Worm (Caenorhabditis elegans): ENCODE measurements around the gene dop-6.

dop-6 gene

DNA sequence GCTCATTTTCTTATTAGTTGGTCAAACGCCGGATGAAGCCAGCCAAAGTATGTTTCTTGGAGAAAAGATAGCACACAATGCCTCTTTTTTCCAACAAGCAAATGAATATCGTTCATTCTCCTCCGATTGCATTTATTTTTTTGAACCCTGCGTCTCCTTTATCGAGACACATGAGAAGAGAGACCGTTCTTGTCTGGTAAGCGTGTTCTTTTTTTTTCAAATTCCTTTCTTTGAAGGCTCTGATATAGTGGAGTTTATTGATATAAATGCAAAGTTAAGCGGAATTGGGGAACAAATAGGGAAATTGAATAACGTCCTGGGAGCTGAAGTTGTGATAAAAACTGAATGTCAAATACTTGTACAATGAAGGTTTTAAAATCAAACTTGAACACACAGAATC, 41.9 kb downstream of the dop-6 start, which contains the start of gene F14H12.7:
F14H12.7 (minus strand) TSS at position 101 of the 400 bp plus-strand sequence.
- TF ChIP-seq mml-1 (tag; optimal IDR thresholded peaks at IDR 0.05) (no peak), nhr-25 (tag; optimal IDR thresholded peaks at IDR 0.05) (no peak), elt-1 (tag; optimal IDR thresholded peaks at IDR 0.05) (no peak), daf-12 (tag; optimal IDR thresholded peaks at IDR 0.05) (no peak), zag-1 (tag; optimal IDR thresholded peaks at IDR 0.05) (no peak), ceh-16 (tag; optimal IDR thresholded peaks at IDR 0.05) (no peak), elt-2 (tag; optimal IDR thresholded peaks at IDR 0.05) (no peak), aly-2 (tag; optimal IDR thresholded peaks at IDR 0.05) (no peak), ceh-82 (tag; optimal IDR thresholded peaks at IDR 0.05) (no peak), skn-1 (tag; optimal IDR thresholded peaks at IDR 0.05) (no peak), nhr-237 (tag; optimal IDR thresholded peaks at IDR 0.05) (no peak)

DNA sequence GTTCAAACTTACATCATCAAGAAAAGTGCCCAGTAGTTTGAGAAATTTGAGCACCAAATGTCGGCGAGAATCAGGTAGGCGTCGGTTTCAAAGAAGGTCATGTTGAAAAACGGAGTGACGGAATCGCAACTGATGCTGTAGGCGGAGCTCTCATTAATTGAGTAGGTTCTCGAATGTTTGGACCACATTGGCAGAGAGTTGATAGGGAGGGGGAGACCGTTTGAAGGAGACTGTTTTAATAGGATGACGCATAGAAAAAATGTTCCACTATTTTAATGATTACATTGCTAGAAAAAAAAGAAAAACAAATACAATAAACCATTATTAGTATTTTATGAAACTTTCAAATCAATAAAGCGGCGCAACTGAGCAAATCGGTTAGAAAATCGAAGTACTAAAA, 42.5 kb downstream of the dop-6 start, which contains the start of gene F14H12.17:
F14H12.17 (minus strand) TSS at position 101 of the 400 bp plus-strand sequence.
- no peak for TF ChIP-seq ceh-16 (tag; optimal IDR thresholded peaks at IDR 0.05)
- TF ChIP-seq daf-12 (tag; optimal IDR thresholded peaks at IDR 0.05), result no peak
- TF ChIP-seq zag-1 (tag; optimal IDR thresholded peaks at IDR 0.05), result no peak
- TF ChIP-seq jun-1 (tag; optimal IDR thresholded peaks at IDR 0.05), result no peak
- no peak for TF ChIP-seq aly-2 (tag; optimal IDR thresholded peaks at IDR 0.05)
- TF ChIP-seq ceh-9 (tag; optimal IDR thresholded peaks at IDR 0.05), result no peak
- TF ChIP-seq ceh-28 (tag; optimal IDR thresholded peaks at IDR 0.05), result no peak
- TF ChIP-seq lin-15B (tag; optimal IDR thresholded peaks at IDR 0.05), result no peak
- TF ChIP-seq hmg-11 (tag; optimal IDR thresholded peaks at IDR 0.05), result no peak
- no peak for TF ChIP-seq nhr-28 (tag; optimal IDR thresholded peaks at IDR 0.05)
- no peak for TF ChIP-seq nhr-25 (tag; optimal IDR thresholded peaks at IDR 0.05)

DNA sequence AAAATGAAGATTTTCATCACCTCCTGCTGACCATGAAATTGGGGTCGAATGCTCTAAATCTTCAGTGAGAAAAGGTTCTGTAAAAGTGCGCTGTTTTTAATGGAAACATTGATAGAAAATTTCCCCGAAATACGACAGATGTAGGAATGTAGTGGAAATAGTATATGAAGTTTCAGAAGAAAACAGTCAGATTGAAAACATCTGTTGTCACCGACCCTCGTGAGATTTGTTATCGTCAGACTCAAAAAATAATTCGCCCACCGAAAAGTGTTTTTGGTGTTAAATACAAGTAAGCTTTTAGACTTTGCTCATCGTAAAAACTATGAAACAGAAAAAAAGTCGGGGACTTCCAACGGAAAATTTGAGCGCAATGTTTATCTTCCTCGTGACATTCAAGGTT, 44.2 kb downstream of the dop-6 start, which contains the start of gene F14H12.8:
F14H12.8 (minus strand) TSS at position 101 of the 400 bp plus-strand sequence.
- TF ChIP-seq fkh-2 (tag; optimal IDR thresholded peaks at IDR 0.05) (no peak), ceh-9 (tag; optimal IDR thresholded peaks at IDR 0.05) (no peak), pha-4 (tag; optimal IDR thresholded peaks at IDR 0.05) (no peak), nhr-11 (tag; optimal IDR thresholded peaks at IDR 0.05) (no peak), ZK546.5 (tag; optimal IDR thresholded peaks at IDR 0.05) (no peak), pqm-1 (tag; optimal IDR thresholded peaks at IDR 0.05) (no peak)

DNA sequence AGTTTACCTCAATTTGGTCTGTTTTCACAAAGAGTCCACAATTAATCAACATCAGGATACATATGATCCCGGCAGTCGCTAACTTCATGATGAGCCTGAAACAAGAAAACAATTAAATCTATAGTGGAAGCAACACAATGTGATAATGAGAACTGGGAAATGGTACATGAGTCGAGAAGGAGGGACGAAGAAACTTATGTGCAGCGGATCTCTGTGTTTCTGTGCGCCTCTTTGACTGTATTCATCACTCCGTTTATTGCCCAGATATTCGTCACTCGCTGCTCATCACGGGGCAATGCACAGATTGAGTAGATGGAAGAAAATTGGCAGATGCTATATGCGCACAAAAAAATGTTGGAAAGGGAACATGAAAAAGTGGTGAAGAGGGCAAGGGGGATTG, 45.6 kb downstream of the dop-6 start, which contains the start of gene R160.3:
R160.3 (minus strand) TSS at position 101 of the 400 bp plus-strand sequence.
- TF ChIP-seq nhr-43 (tag; optimal IDR thresholded peaks at IDR 0.05; ENCODE audit: poor library complexity, severe bottlenecking) (no peak), elt-2 (tag; optimal IDR thresholded peaks at IDR 0.05) (no peak), nfya-1 (tag; optimal IDR thresholded peaks at IDR 0.05; ENCODE audit: insufficient read depth) (no peak), nhr-67 (tag; optimal IDR thresholded peaks at IDR 0.05) (no peak), lsy-12 (tag; optimal IDR thresholded peaks at IDR 0.05) (no peak), mml-1 (tag; optimal IDR thresholded peaks at IDR 0.05) (no peak), lin-15B (tag; optimal IDR thresholded peaks at IDR 0.05) (no peak), skn-1 (tag; optimal IDR thresholded peaks at IDR 0.05) (no peak), R02D3.7 (tag; optimal IDR thresholded peaks at IDR 0.05) (no peak), elt-1 (tag; optimal IDR thresholded peaks at IDR 0.05) (no peak), ZK546.5 (tag; optimal IDR thresholded peaks at IDR 0.05) (no peak), nhr-77 (tag; optimal IDR thresholded peaks at IDR 0.05) (no peak), ztf-11 (tag; optimal IDR thresholded peaks at IDR 0.05) (no peak), pha-4 (tag; optimal IDR thresholded peaks at IDR 0.05) (no peak), ceh-28 (tag; optimal IDR thresholded peaks at IDR 0.05) (no peak), jun-1 (tag; optimal IDR thresholded peaks at IDR 0.05) (no peak), eor-1 (tag; optimal IDR thresholded peaks at IDR 0.05) (no peak), ceh-82 (tag; optimal IDR thresholded peaks at IDR 0.05) (no peak), nhr-25 (tag; optimal IDR thresholded peaks at IDR 0.05) (no peak), lin-39 (tag; optimal IDR thresholded peaks at IDR 0.05) (no peak)

DNA sequence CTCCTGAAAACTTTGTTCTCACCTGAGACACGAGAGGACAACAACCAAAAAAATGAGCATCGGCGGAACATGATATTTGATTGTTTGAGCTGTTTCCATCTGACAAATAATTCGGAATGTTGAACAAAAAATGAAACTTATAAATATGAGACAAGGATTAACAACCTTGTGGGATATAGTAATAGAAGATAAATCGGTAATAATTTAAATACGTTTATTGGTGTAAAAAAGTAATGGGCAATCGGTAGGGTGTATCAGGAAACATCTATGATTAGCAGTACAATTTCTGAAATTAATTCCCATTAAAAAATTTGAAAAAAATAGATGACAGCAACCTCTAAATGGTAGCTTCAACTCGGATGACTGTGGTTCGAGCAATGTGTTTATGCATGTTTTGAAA, 46.8 kb downstream of the dop-6 start, which contains the start of gene R160.10:
R160.10 (minus strand) TSS at position 101 of the 400 bp plus-strand sequence.
- no peak for TF ChIP-seq ceh-28 (tag; optimal IDR thresholded peaks at IDR 0.05)
- TF ChIP-seq elt-1 (tag; optimal IDR thresholded peaks at IDR 0.05), result no peak
- no peak for TF ChIP-seq ztf-4 (tag; optimal IDR thresholded peaks at IDR 0.05)
- TF ChIP-seq mdl-1 (tag; optimal IDR thresholded peaks at IDR 0.05), result no peak
- TF ChIP-seq nhr-12 (tag; optimal IDR thresholded peaks at IDR 0.05), result no peak
- TF ChIP-seq daf-12 (tag; optimal IDR thresholded peaks at IDR 0.05), result no peak
- TF ChIP-seq lsy-12 (tag; optimal IDR thresholded peaks at IDR 0.05), result no peak
- TF ChIP-seq ZK546.5 (tag; optimal IDR thresholded peaks at IDR 0.05), result no peak
- no peak for TF ChIP-seq nhr-76 (tag; optimal IDR thresholded peaks at IDR 0.05)
- no peak for TF ChIP-seq nhr-43 (tag; optimal IDR thresholded peaks at IDR 0.05; ENCODE audit: poor library complexity, severe bottlenecking)
- TF ChIP-seq fkh-10 (GFP tag; optimal IDR thresholded peaks at IDR 0.05), result no peak
- TF ChIP-seq egl-27 (tag; optimal IDR thresholded peaks at IDR 0.05), result no peak
- TF ChIP-seq fos-1 (tag; optimal IDR thresholded peaks at IDR 0.05), result no peak
- TF ChIP-seq nhr-11 (tag; optimal IDR thresholded peaks at IDR 0.05), result no peak

Measured in whole organism, L3 larva.